Worm (Caenorhabditis elegans): ENCODE data around the gene R10E4.9.

- TF ChIP-seq zag-1 (tag; optimal IDR thresholded peaks at IDR 0.05) (no peak), lin-11 (tag; optimal IDR thresholded peaks at IDR 0.05) (no peak), nhr-237 (tag; optimal IDR thresholded peaks at IDR 0.05) (no peak), egl-27 (tag; optimal IDR thresholded peaks at IDR 0.05) (no peak), ama-1 (optimal IDR thresholded peaks at IDR 0.05) (no peak), ztf-4 (tag; optimal IDR thresholded peaks at IDR 0.05) (no peak), lsy-2 (tag; optimal IDR thresholded peaks at IDR 0.05) (no peak), unc-39 (tag; optimal IDR thresholded peaks at IDR 0.05) (no peak), nhr-23 (tag; optimal IDR thresholded peaks at IDR 0.05) (no peak), ceh-16 (tag; optimal IDR thresholded peaks at IDR 0.05) (no peak), unc-55 (GFP tag; optimal IDR thresholded peaks at IDR 0.05) (no peak)
Observed at ce11 chrIII:4294153-4294862, 7.9 kb downstream of the R10E4.9 start, which contains the start of the genes nth-1 and R10E4.7.

Measured in whole organism, L2 larva.